Worm (Caenorhabditis elegans): ENCODE measurements around the gene F35E8.9.

DNA sequence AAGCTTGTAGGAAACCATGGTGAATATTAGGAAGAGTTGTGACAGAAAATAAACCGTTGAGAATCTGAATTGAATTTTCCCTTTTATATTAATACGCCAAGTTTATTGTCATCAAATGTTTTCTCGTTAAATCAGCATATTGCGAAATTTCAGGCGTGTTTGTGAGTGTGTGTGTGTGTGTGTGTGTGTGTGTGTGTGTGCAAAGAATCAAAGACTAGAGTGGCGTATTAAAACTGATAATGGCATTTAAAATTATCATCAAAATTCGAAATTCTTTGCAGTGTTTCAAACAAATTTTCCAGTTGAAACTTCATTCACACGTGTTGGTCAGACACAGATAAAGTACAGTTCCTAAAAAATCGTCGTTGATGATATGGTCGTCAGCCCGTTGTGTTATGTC is 1.4 kb downstream of the F35E8.9 start, which contains the start of gene gst-38:
- TF ChIP-seq jun-1 (tag; optimal IDR thresholded peaks at IDR 0.05): no peak
- no peak for TF ChIP-seq nhr-20 (tag; optimal IDR thresholded peaks at IDR 0.05)
- no peak for TF ChIP-seq ama-1 (optimal IDR thresholded peaks at IDR 0.05)
- no peak for TF ChIP-seq unc-130 (tag; optimal IDR thresholded peaks at IDR 0.05)
- no peak for TF ChIP-seq nhr-90 (tag; optimal IDR thresholded peaks at IDR 0.05; ENCODE audit: poor library complexity)
- TF ChIP-seq sptf-1 (tag; optimal IDR thresholded peaks at IDR 0.05): no peak
